Fruit fly (Drosophila melanogaster): ENCODE results near the gene CG9922.

- TF ChIP-seq gsb (GFP tag; IDR thresholded peaks at IDR 0.05) (no peak), Gug (GFP tag; IDR thresholded peaks at IDR 0.05) (no peak), CkIIα-i1 (GFP tag; IDR thresholded peaks at IDR 0.05) (no peak), Deaf1 (tag; optimal IDR thresholded peaks at IDR 0.05) (no peak), Spps (tag; optimal IDR thresholded peaks at IDR 0.05) (no peak), Usf (GFP tag; optimal IDR thresholded peaks at IDR 0.05) (no peak), tll (GFP tag; optimal IDR thresholded peaks at IDR 0.05) (no peak), ttk (GFP tag; IDR thresholded peaks at IDR 0.05) (no peak), sim (GFP tag; IDR thresholded peaks at IDR 0.05) (no peak), psq (GFP tag; optimal IDR thresholded peaks at IDR 0.05) (no peak), CG7963 (GFP tag; IDR thresholded peaks at IDR 0.05; ENCODE audit: partially characterized antibody) (no peak), CG9609 (GFP tag; optimal IDR thresholded peaks at IDR 0.05) (no peak), CG30431 (GFP tag; optimal IDR thresholded peaks at IDR 0.05) (no peak)
Observed at dm6 chr3R:14070096-14070495, 33.9 kb upstream of the CG9922 start.
